Worm (Caenorhabditis elegans): ENCODE measurements around the gene ZK1055.4.

- no peak for TF ChIP-seq ztf-11 (tag; optimal IDR thresholded peaks at IDR 0.05)
- TF ChIP-seq unc-62 (GFP tag; optimal IDR thresholded peaks at IDR 0.05): no peak
- TF ChIP-seq nhr-6 (tag; optimal IDR thresholded peaks at IDR 0.05): no peak
- no peak for TF ChIP-seq ama-1 (optimal IDR thresholded peaks at IDR 0.05)
- no peak for TF ChIP-seq ztf-1 (GFP tag; conservative IDR thresholded peaks at IDR 0.05)
- no peak for TF ChIP-seq nhr-237 (tag; optimal IDR thresholded peaks at IDR 0.05)
- no peak for TF ChIP-seq skn-1 (tag; optimal IDR thresholded peaks at IDR 0.05)
- no peak for TF ChIP-seq nhr-12 (tag; optimal IDR thresholded peaks at IDR 0.05)
- TF ChIP-seq aly-2 (tag; optimal IDR thresholded peaks at IDR 0.05): no peak
- no peak for TF ChIP-seq fos-1 (tag; optimal IDR thresholded peaks at IDR 0.05)
Observed at ce11 chrV:6605275-6605674, 23.4 kb downstream of the ZK1055.4 start, which contains the start of gene ZK1055.7.

All from whole organism, L2 larva.